Worm (Caenorhabditis elegans) whole organism, late embryonic: ENCODE data around the gene str-114.

Source experiments
- C08G9.2 ChIP-seq: sonication (generic microtip); optimal IDR thresholded peaks from 2 replicates; lab custom pipeline; 2016; ENCODE audit warnings: mild to moderate bottlenecking, missing genetic modification characterization, moderate library complexity, missing compliant biosample characterization
- C38D4.7 ChIP-seq: fragments of 200-800 bp; sonication (Bioruptor generic); optimal IDR thresholded peaks from 2 replicates; lab custom pipeline; 2018; ENCODE audit warnings: mild to moderate bottlenecking, missing genetic modification characterization, moderate library complexity, missing compliant biosample characterization
- K09A11.1 ChIP-seq: sonication (generic microtip); optimal IDR thresholded peaks from 2 replicates; lab custom pipeline; 2017; ENCODE audit warnings: antibody characterized with exemption, mild to moderate bottlenecking, missing genetic modification characterization, missing compliant biosample characterization; ENCODE audit not compliant: insufficient read depth
- T23F11.4 ChIP-seq: fragments of 200-800 bp; sonication (Bioruptor generic); optimal IDR thresholded peaks from 2 replicates; lab custom pipeline; 2018; ENCODE audit warnings: mild to moderate bottlenecking, missing genetic modification characterization, missing compliant biosample characterization
- Y22D7AL.16 ChIP-seq: sonication (generic microtip); optimal IDR thresholded peaks from 2 replicates; lab custom pipeline; 2016; ENCODE audit warnings: missing genetic modification characterization, missing compliant biosample characterization
- ceh-18 ChIP-seq: sonication (generic microtip); optimal IDR thresholded peaks from 2 replicates; lab custom pipeline; 2016; ENCODE audit warnings: missing genetic modification characterization, missing compliant biosample characterization
- ceh-19 ChIP-seq: fragments of 200-800 bp; sonication (Bioruptor generic); optimal IDR thresholded peaks from 2 replicates; lab custom pipeline; 2018; ENCODE audit warnings: mild to moderate bottlenecking, missing genetic modification characterization, missing compliant biosample characterization
- ceh-22 ChIP-seq: sonication (generic microtip); optimal IDR thresholded peaks from 2 replicates; lab custom pipeline; 2017; ENCODE audit warnings: missing biosample characterization, missing genetic modification characterization
- ceh-24 ChIP-seq: sonication (generic microtip); optimal IDR thresholded peaks from 2 replicates; lab custom pipeline; 2016; ENCODE audit warnings: mild to moderate bottlenecking, missing genetic modification characterization, missing compliant biosample characterization
- ceh-30 ChIP-seq: fragments of 150-350 bp; optimal IDR thresholded peaks from 2 replicates; lab custom pipeline; 2014; ENCODE audit warnings: missing biosample characterization, missing genetic modification characterization
- ceh-31 ChIP-seq: sonication (generic microtip); optimal IDR thresholded peaks from 2 replicates; lab custom pipeline; 2016; ENCODE audit warnings: missing genetic modification characterization, missing compliant biosample characterization
- ceh-34 ChIP-seq: sonication (generic microtip); optimal IDR thresholded peaks from 2 replicates; lab custom pipeline; 2016; ENCODE audit warnings: mild to moderate bottlenecking, missing genetic modification characterization, missing compliant biosample characterization
- ceh-6 ChIP-seq: fragments of 200-800 bp; sonication (Bioruptor generic); optimal IDR thresholded peaks from 2 replicates; lab custom pipeline; 2018; ENCODE audit warnings: mild to moderate bottlenecking, missing genetic modification characterization, missing compliant biosample characterization
- che-1 ChIP-seq: sonication (generic microtip); optimal IDR thresholded peaks from 2 replicates; lab custom pipeline; 2016; ENCODE audit warnings: mild to moderate bottlenecking, missing genetic modification characterization, missing compliant biosample characterization
- dmd-4 ChIP-seq: sonication (generic microtip); optimal IDR thresholded peaks from 2 replicates; lab custom pipeline; 2016; ENCODE audit warnings: borderline replicate concordance, missing genetic modification characterization, missing compliant biosample characterization
- elt-2 ChIP-seq: sonication (generic microtip); optimal IDR thresholded peaks from 2 replicates; lab custom pipeline; 2016; ENCODE audit warnings: missing genetic modification reagents, missing genetic modification characterization, missing compliant biosample characterization
- fax-1 ChIP-seq: sonication (generic microtip); optimal IDR thresholded peaks from 2 replicates; lab custom pipeline; 2016; ENCODE audit warnings: missing genotype, missing genetic modification characterization, missing compliant biosample characterization
- fkh-6 ChIP-seq: sonication (generic microtip); optimal IDR thresholded peaks from 2 replicates; lab custom pipeline; 2016; ENCODE audit warnings: missing genetic modification characterization, missing compliant biosample characterization
- gmeb-2 ChIP-seq: sonication (generic microtip); optimal IDR thresholded peaks from 2 replicates; lab custom pipeline; 2016; ENCODE audit warnings: missing genetic modification characterization, inconsistent platforms, missing compliant biosample characterization
- hlh-13 ChIP-seq: fragments of 200-800 bp; sonication (Bioruptor generic); optimal IDR thresholded peaks from 2 replicates; lab custom pipeline; 2018; ENCODE audit warnings: mild to moderate bottlenecking, missing genetic modification characterization, missing compliant biosample characterization
- hlh-15 ChIP-seq: sonication (generic microtip); optimal IDR thresholded peaks from 2 replicates; lab custom pipeline; 2016; ENCODE audit warnings: missing genetic modification characterization, missing compliant biosample characterization
- hlh-30 ChIP-seq: sonication (generic microtip); optimal IDR thresholded peaks from 2 replicates; lab custom pipeline; 2017; ENCODE audit warnings: antibody characterized with exemption, missing genetic modification characterization, missing compliant biosample characterization; ENCODE audit not compliant: insufficient read depth
- lim-6 ChIP-seq: sonication (generic microtip); optimal IDR thresholded peaks from 2 replicates; lab custom pipeline; 2016; ENCODE audit warnings: missing genetic modification characterization, missing compliant biosample characterization
- nfya-1 ChIP-seq: sonication (generic microtip); optimal IDR thresholded peaks from 2 replicates; lab custom pipeline; 2017; ENCODE audit warnings: missing genetic modification characterization, mild to moderate bottlenecking, missing compliant biosample characterization, antibody characterized with exemption, moderate library complexity
- nhr-232 ChIP-seq: sonication (generic microtip); optimal IDR thresholded peaks from 2 replicates; lab custom pipeline; 2016; ENCODE audit warnings: missing genetic modification characterization, missing compliant biosample characterization
- npax-4 ChIP-seq: sonication (generic microtip); optimal IDR thresholded peaks from 2 replicates; lab custom pipeline; 2016; ENCODE audit warnings: missing genetic modification characterization, missing compliant biosample characterization
- pat-9 ChIP-seq: fragments of 200-800 bp; sonication (Bioruptor generic); optimal IDR thresholded peaks from 2 replicates; lab custom pipeline; 2018; ENCODE audit warnings: mild to moderate bottlenecking, missing genetic modification characterization, moderate library complexity, missing compliant biosample characterization
- pha-2 ChIP-seq: sonication (generic microtip); optimal IDR thresholded peaks from 2 replicates; lab custom pipeline; 2017; ENCODE audit warnings: mild to moderate bottlenecking, missing genetic modification characterization, missing compliant biosample characterization
- pha-4 ChIP-seq: fragments of 150-350 bp; optimal IDR thresholded peaks from 2 replicates; lab custom pipeline; 2018; ENCODE audit warnings: missing biosample characterization, missing genetic modification reagents, missing genetic modification characterization
- pqm-1 ChIP-seq: sonication (generic microtip); optimal IDR thresholded peaks from 2 replicates; lab custom pipeline; 2016; ENCODE audit warnings: missing genetic modification characterization, missing compliant biosample characterization
- ref-2 ChIP-seq: sonication (generic microtip); optimal IDR thresholded peaks from 2 replicates; lab custom pipeline; 2016; ENCODE audit warnings: missing genetic modification characterization, missing compliant biosample characterization
- rnt-1 ChIP-seq: sonication (generic microtip); optimal IDR thresholded peaks from 2 replicates; lab custom pipeline; 2016; ENCODE audit warnings: missing genetic modification characterization, missing compliant biosample characterization
- syd-9 ChIP-seq: sonication (generic microtip); optimal IDR thresholded peaks from 2 replicates; lab custom pipeline; 2016; ENCODE audit warnings: mild to moderate bottlenecking, missing genetic modification characterization, moderate library complexity, missing compliant biosample characterization
- tbx-2 ChIP-seq: sonication (generic microtip); optimal IDR thresholded peaks from 2 replicates; lab custom pipeline; 2016; ENCODE audit warnings: missing genetic modification characterization, missing compliant biosample characterization
- ttx-3 ChIP-seq: sonication (generic microtip); optimal IDR thresholded peaks from 2 replicates; lab custom pipeline; 2016; ENCODE audit warnings: missing genetic modification reagents, missing genetic modification characterization, missing compliant biosample characterization
- unc-42 ChIP-seq: sonication (generic microtip); optimal IDR thresholded peaks from 2 replicates; lab custom pipeline; 2016; ENCODE audit warnings: missing genotype, missing genetic modification characterization, missing compliant biosample characterization
- zip-5 ChIP-seq: sonication (generic microtip); optimal IDR thresholded peaks from 2 replicates; lab custom pipeline; 2016; ENCODE audit warnings: missing genetic modification characterization, missing compliant biosample characterization

The str-114 gene

ce11 chrV:3644193-3644693 lies 5.3 kb upstream of the str-114 start, which contains the start of gene F59B1.8:
Gene F59B1.8 (minus strand): TSS chrV:3644243.
- TF ChIP-seq tbx-2 = peak; percentile 18
- no peak for TF ChIP-seq T23F11.4 (GFP tag; lab: Kevin White, UChicago)
- peak; percentile 37 for TF ChIP-seq elt-2 (tag; lab: Kevin White, UChicago)

- no peak for TF ChIP-seq C08G9.2
- TF ChIP-seq ttx-3 = no peak
- TF ChIP-seq Y22D7AL.16 (tag; lab: Kevin White, UChicago) = no peak
- no peak for TF ChIP-seq syd-9 (tag; lab: Kevin White, UChicago)
- TF ChIP-seq nhr-232 (tag; lab: Kevin White, UChicago) = no peak
- no peak for TF ChIP-seq hlh-13 (GFP tag; lab: Kevin White, UChicago)
Measured at ce11 chrV:3647862-3648261, 1.7 kb upstream of the str-114 start, which contains the start of gene F59B1.10. Gene F59B1.10 (minus strand): TSS chrV:3647962.

ce11 chrV:3659472-3659871 lies 9.9 kb downstream of the str-114 start, which contains the start of gene acr-23:
Gene acr-23 (minus strand): TSS chrV:3659572.
- TF ChIP-seq ceh-18 = no peak
- TF ChIP-seq ceh-22 (tag; lab: Kevin White, UChicago) = no peak
- TF ChIP-seq ceh-6 (GFP tag; lab: Kevin White, UChicago) = no peak
- no peak for TF ChIP-seq K09A11.1
- TF ChIP-seq C38D4.7 (GFP tag; lab: Kevin White, UChicago) = no peak
- TF ChIP-seq ceh-19 (GFP tag; lab: Kevin White, UChicago) = no peak
- no peak for TF ChIP-seq gmeb-2 (tag; lab: Kevin White, UChicago)
- no peak for TF ChIP-seq unc-42 (tag; lab: Kevin White, UChicago)
- TF ChIP-seq T23F11.4 (GFP tag; lab: Kevin White, UChicago) = no peak
- no peak for TF ChIP-seq pha-2 (tag; lab: Kevin White, UChicago)
- no peak for TF ChIP-seq lim-6 (tag; lab: Kevin White, UChicago)
- TF ChIP-seq npax-4 (tag; lab: Kevin White, UChicago) = no peak
- TF ChIP-seq syd-9 (tag; lab: Kevin White, UChicago) = no peak
- no peak for TF ChIP-seq ceh-24 (tag; lab: Kevin White, UChicago)

ce11 chrV:3666887-3667286 lies 17.3 kb downstream of the str-114 start, which contains the start of gene str-113:
Gene str-113 (minus strand): TSS chrV:3666987.
- TF ChIP-seq hlh-15 (tag; lab: Kevin White, UChicago) (no peak), rnt-1 (no peak), zip-5 (tag; lab: Kevin White, UChicago) (no peak), elt-2 (tag; lab: Kevin White, UChicago) (no peak), T23F11.4 (GFP tag; lab: Kevin White, UChicago) (no peak), nfya-1 (tag; lab: Kevin White, UChicago) (no peak)

- no peak for TF ChIP-seq C38D4.7 (GFP tag; lab: Kevin White, UChicago)
- no peak for TF ChIP-seq T23F11.4 (GFP tag; lab: Kevin White, UChicago)
- TF ChIP-seq dmd-4 (tag; lab: Kevin White, UChicago) = no peak
- TF ChIP-seq che-1 (tag; lab: Kevin White, UChicago) = no peak
- no peak for TF ChIP-seq ceh-31 (tag; lab: Kevin White, UChicago)
- TF ChIP-seq fkh-6 (tag; lab: Kevin White, UChicago) = no peak
- TF ChIP-seq hlh-30 = no peak
- TF ChIP-seq elt-2 (tag; lab: Kevin White, UChicago) = no peak
- TF ChIP-seq unc-42 (tag; lab: Kevin White, UChicago) = no peak
- TF ChIP-seq ceh-30 = no peak
- TF ChIP-seq ceh-34 (tag; lab: Kevin White, UChicago) = no peak
- TF ChIP-seq pat-9 (tag; lab: Kevin White, UChicago) = no peak
- no peak for TF ChIP-seq gmeb-2 (tag; lab: Kevin White, UChicago)
- no peak for TF ChIP-seq fax-1
- TF ChIP-seq pqm-1 (tag; lab: Kevin White, UChicago) = no peak
- no peak for TF ChIP-seq K09A11.1
- no peak for TF ChIP-seq pha-4
- no peak for TF ChIP-seq ceh-6 (GFP tag; lab: Kevin White, UChicago)
- TF ChIP-seq ref-2 = no peak
Measured at ce11 chrV:3668464-3668863, 18.9 kb downstream of the str-114 start, which contains the start of gene Y39H10B.2. Gene Y39H10B.2 (plus strand): TSS chrV:3668764.
